Fruit fly (Drosophila melanogaster): ENCODE data around the gene eff.

Gene eff

DNA sequence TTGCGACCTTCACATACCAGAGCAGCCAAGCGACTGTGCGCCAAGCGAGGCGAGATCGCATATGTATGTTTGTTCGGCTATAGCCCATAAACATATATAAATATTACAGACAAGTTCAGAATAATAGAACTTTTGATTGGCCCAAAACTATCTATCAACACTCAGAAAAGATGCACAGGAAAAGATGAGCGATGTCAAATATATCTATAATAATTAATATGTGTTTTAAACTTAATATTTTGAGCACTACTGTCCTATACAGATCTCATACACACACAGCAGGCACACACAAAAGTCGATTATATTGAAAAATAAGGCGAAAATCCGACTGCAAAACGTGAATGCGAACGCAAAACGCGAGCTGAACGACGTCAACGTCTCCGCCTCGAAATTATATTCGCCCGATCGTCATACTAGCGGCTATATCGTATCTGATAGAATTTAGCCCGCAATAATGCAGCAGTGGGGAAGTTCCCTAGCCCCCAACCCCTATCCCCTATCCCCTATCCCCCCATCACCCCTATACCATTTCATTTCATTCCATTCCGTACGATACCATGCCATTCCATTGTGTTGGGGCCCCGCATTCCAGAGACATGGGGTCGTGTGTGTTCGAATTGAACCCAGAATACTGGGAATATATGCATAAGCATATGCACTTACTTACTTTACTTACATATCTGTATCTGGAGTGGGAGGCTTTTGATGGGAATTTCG lies 29.5 kb downstream of the eff start (continued):
- TF ChIP-seq E2f1 (GFP tag; IDR thresholded peaks at IDR 0.05) (peak; percentile 52; the same call in 1 of the 2 replicates), GATAe (GFP tag; conservative IDR thresholded peaks at IDR 0.05) (no peak), gro (GFP tag; optimal IDR thresholded peaks at IDR 0.05) (no peak), eyg (GFP tag; optimal IDR thresholded peaks at IDR 0.05) (no peak), Hsf (GFP tag; optimal IDR thresholded peaks at IDR 0.05) (no peak), peb (GFP tag; IDR thresholded peaks at IDR 0.05) (no peak), CG1233 (GFP tag; optimal IDR thresholded peaks at IDR 0.05) (no peak), Bdp1 (GFP tag; optimal IDR thresholded peaks at IDR 0.05) (no peak), row (GFP tag; IDR thresholded peaks at IDR 0.05) (peak; percentile 30; the same call in 2 of the 3 replicates), CG4282 (GFP tag; optimal IDR thresholded peaks at IDR 0.05) (no peak), bbx (GFP tag; IDR thresholded peaks at IDR 0.05; ENCODE audit: partially characterized antibody) (no peak), btn (GFP tag; optimal IDR thresholded peaks at IDR 0.05) (no peak), ERR (GFP tag; optimal IDR thresholded peaks at IDR 0.05) (no peak), Hr39 (optimal IDR thresholded peaks at IDR 0.05) (no peak), zfh2 (GFP tag; optimal IDR thresholded peaks at IDR 0.05) (no peak), Fer3 (tag; optimal IDR thresholded peaks at IDR 0.05) (no peak), CG17385 (GFP tag; optimal IDR thresholded peaks at IDR 0.05) (no peak), CG13424 (tag; optimal IDR thresholded peaks at IDR 0.05) (no peak), CHES-1-like (GFP tag; optimal IDR thresholded peaks at IDR 0.05) (no peak), shn (GFP tag; optimal IDR thresholded peaks at IDR 0.05) (no peak), CG34422 (GFP tag; IDR thresholded peaks at IDR 0.05) (no peak), Lpt (GFP tag; optimal IDR thresholded peaks at IDR 0.05) (no peak), CG13624 (GFP tag; optimal IDR thresholded peaks at IDR 0.05) (no peak), CG1792 (GFP tag; optimal IDR thresholded peaks at IDR 0.05) (no peak), CG1647 (GFP tag; optimal IDR thresholded peaks at IDR 0.05) (no peak), toy (GFP tag; IDR thresholded peaks at IDR 0.05) (no peak), D (optimal IDR thresholded peaks at IDR 0.05) (no peak), D (GFP tag; optimal IDR thresholded peaks at IDR 0.05) (no peak), Hr3 (GFP tag; optimal IDR thresholded peaks at IDR 0.05) (no peak), dati (GFP tag; IDR thresholded peaks at IDR 0.05) (no peak), Xrp1 (GFP tag; IDR thresholded peaks at IDR 0.05) (no peak), lbe (GFP tag; optimal IDR thresholded peaks at IDR 0.05) (no peak), CG2712 (tag; optimal IDR thresholded peaks at IDR 0.05) (no peak), CG1603 (tag; optimal IDR thresholded peaks at IDR 0.05) (no peak), yki (optimal IDR thresholded peaks at IDR 0.05) (no peak), MTF-1 (GFP tag; optimal IDR thresholded peaks at IDR 0.05; ENCODE audit: borderline replicate concordance) (no peak), CG10209 (GFP tag; optimal IDR thresholded peaks at IDR 0.05) (peak; percentile 8), B-H2 (GFP tag; optimal IDR thresholded peaks at IDR 0.05) (no peak), Mad (GFP tag; optimal IDR thresholded peaks at IDR 0.05) (no peak), sob (GFP tag; IDR thresholded peaks at IDR 0.05) (peak; percentile 22; the same call in 1 of the 2 replicates), CG12744 (GFP tag; optimal IDR thresholded peaks at IDR 0.05) (no peak), CG10462 (GFP tag; optimal IDR thresholded peaks at IDR 0.05) (no peak), Poxn (GFP tag; IDR thresholded peaks at IDR 0.05) (no peak), NfI (GFP tag; optimal IDR thresholded peaks at IDR 0.05) (no peak), Nf-YC (tag; optimal IDR thresholded peaks at IDR 0.05) (no peak), D19B (GFP tag; optimal IDR thresholded peaks at IDR 0.05) (no peak), dmrt99B (tag; optimal IDR thresholded peaks at IDR 0.05) (no peak), CG2875 (GFP tag; optimal IDR thresholded peaks at IDR 0.05) (no peak), CG15073 (GFP tag; optimal IDR thresholded peaks at IDR 0.05) (no peak), so (GFP tag; IDR thresholded peaks at IDR 0.05) (0 out of 3 replicates have a peak, but pooled peaks have one; percentile 15), ci (GFP tag; IDR thresholded peaks at IDR 0.05) (no peak), exex (tag; optimal IDR thresholded peaks at IDR 0.05) (no peak), CG17612 (GFP tag; IDR thresholded peaks at IDR 0.05) (no peak)

Data from whole organism, embryonic.